Worm (Caenorhabditis elegans): ENCODE measurements around the gene F20B6.9.

ce11 chrX:4255366-4255765 is 48.1 kb upstream of the F20B6.9 start:
- TF ChIP-seq him-1 (tag; optimal IDR thresholded peaks at IDR 0.05), result no peak
- no peak for TF ChIP-seq W03F9.2 (tag; optimal IDR thresholded peaks at IDR 0.05)
